Worm (Caenorhabditis elegans) whole organism, midembryonic: Measurements from ENCODE around the gene nhr-193.

Experiments used
- T22C8.4 ChIP-seq: fragments of 200-800 bp; sonication (Bioruptor generic); IDR thresholded peaks from 2 replicates; pipeline ENCODE4 v1.3.6; 2022; ENCODE audit warnings: missing genetic modification characterization, missing compliant biosample characterization
- cog-1 ChIP-seq: sonication (generic microtip); optimal IDR thresholded peaks from 2 replicates; lab custom pipeline; 2016; ENCODE audit warnings: missing genetic modification characterization, missing compliant biosample characterization
- klf-2 ChIP-seq: fragments of 200-800 bp; sonication (Bioruptor generic); conservative IDR thresholded peaks from 2 replicates; pipeline ENCODE4 v1.3.6; 2022; ENCODE audit warnings: missing genetic modification reagents, missing genetic modification characterization, missing compliant biosample characterization
- tab-1 ChIP-seq: fragments of 200-800 bp; sonication (Bioruptor generic); IDR thresholded peaks from 2 replicates; pipeline ENCODE4 v1.3.6; 2022; ENCODE audit warnings: missing genetic modification characterization, missing compliant biosample characterization
- ztf-29 ChIP-seq: fragments of 200-800 bp; sonication (Bioruptor generic); IDR thresholded peaks from 2 replicates; pipeline ENCODE4 v1.3.6; 2022; ENCODE audit warnings: missing genetic modification reagents, missing genetic modification characterization, missing compliant biosample characterization

- TF ChIP-seq T22C8.4 (GFP tag; lab: Robert Waterston, UW), result no peak
- TF ChIP-seq tab-1 (GFP tag; lab: Robert Waterston, UW), result no peak
- no peak for TF ChIP-seq cog-1
- TF ChIP-seq klf-2, result no peak
- TF ChIP-seq ztf-29, result no peak
These were observed 34.9 kb upstream of the nhr-193 start, which contains the start of gene srxa-7 for ce11 chrV:16307253-16307652.
